Fruit fly (Drosophila melanogaster) Kc167 (cell line): ENCODE data around the gene fzy.

Experiments
- Myc ChIP-seq: fragments of >200 bp; optimal IDR thresholded peaks from 2 replicates; lab custom pipeline; 2017; ENCODE audit warnings: missing external identifiers
- Sin3A ChIP-seq: fragments of >200 bp; optimal IDR thresholded peaks from 2 replicates; lab custom pipeline; 2018; ENCODE audit warnings: missing external identifiers
- h ChIP-seq: fragments of >200 bp; optimal IDR thresholded peaks from 3 replicates; lab custom pipeline; 2018; ENCODE audit warnings: missing external identifiers
- insv ChIP-seq: fragments of >200 bp; optimal IDR thresholded peaks from 3 replicates; lab custom pipeline; 2018; ENCODE audit warnings: missing external identifiers
- psq ChIP-seq: fragments of >200 bp; optimal IDR thresholded peaks from 2 replicates; lab custom pipeline; 2017; ENCODE audit warnings: missing external identifiers
- ttk ChIP-seq: sonication (Bioruptor generic); optimal IDR thresholded peaks from 2 replicates; lab custom pipeline; 2017; ENCODE audit warnings: missing external identifiers

Gene fzy

dm6 chr2L:16351805-16352584, 41.2 kb downstream of the fzy start:
- TF ChIP-seq psq (lab: Kevin White, UChicago) (peak; percentile 87), insv (lab: Kevin White, UChicago) (no peak)

dm6 chr2L:16352585-16353580, 42.1 kb downstream of the fzy start, which contains the start of the genes Hyls1, chif and CG4455:
Hyls1 (minus strand) TSS chr2L:16352628.
chif (minus strand) TSS chr2L:16352628.
CG4455 (plus strand) TSS chr2L:16352934.
- TF ChIP-seq Myc (lab: Kevin White, UChicago) (no peak), insv (lab: Kevin White, UChicago) (no peak)

dm6 chr2L:16353765-16354164, 43.0 kb downstream of the fzy start:
- TF ChIP-seq h (no peak), Myc (lab: Kevin White, UChicago) (no peak), ttk (no peak), Sin3A (lab: Kevin White, UChicago) (no peak), psq (lab: Kevin White, UChicago) (no peak), insv (lab: Kevin White, UChicago) (no peak)

dm6 chr2L:16356249-16357025, 45.7 kb downstream of the fzy start, which contains the start of gene CaBP1:
CaBP1 (minus strand) TSS chr2L:16356735.
- TF ChIP-seq h = no peak
- TF ChIP-seq insv (lab: Kevin White, UChicago) = no peak
- no peak for TF ChIP-seq psq (lab: Kevin White, UChicago)
- TF ChIP-seq Myc (lab: Kevin White, UChicago) = no peak
- TF ChIP-seq ttk = no peak
- no peak for TF ChIP-seq Sin3A (lab: Kevin White, UChicago)

- no peak for TF ChIP-seq Myc (lab: Kevin White, UChicago)
- no peak for TF ChIP-seq psq (lab: Kevin White, UChicago)
- no peak for TF ChIP-seq h
- no peak for TF ChIP-seq Sin3A (lab: Kevin White, UChicago)
- no peak for TF ChIP-seq insv (lab: Kevin White, UChicago)
- no peak for TF ChIP-seq ttk
These were observed 47.1 kb downstream of the fzy start for dm6 chr2L:16357865-16358264.
